Worm (Caenorhabditis elegans): ENCODE results near the gene srm-3.

DNA sequence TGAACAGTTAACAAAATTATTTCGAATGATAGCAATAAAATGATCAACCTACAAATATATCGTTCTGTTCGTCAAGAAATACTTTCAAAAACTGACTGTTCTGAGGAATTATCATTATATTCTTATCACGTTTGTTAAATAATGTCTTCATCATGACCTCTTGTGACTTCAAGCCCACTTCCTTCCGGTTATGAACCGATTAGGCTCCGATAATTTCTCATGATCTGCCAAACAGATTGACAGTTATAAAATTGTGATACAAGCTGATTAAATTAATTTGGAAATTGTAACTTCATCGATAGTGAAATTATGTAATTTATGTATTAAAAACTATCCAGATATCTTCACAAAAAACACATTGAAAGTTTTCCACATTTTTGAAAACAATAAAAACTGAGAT is 32.1 kb downstream of the srm-3 start, which contains the start of gene ins-8:
- no peak for TF ChIP-seq nhr-11 (tag; optimal IDR thresholded peaks at IDR 0.05)
- TF ChIP-seq skn-1 (tag; optimal IDR thresholded peaks at IDR 0.05): no peak
- no peak for TF ChIP-seq nhr-12 (tag; optimal IDR thresholded peaks at IDR 0.05)
- no peak for TF ChIP-seq elt-3 (tag; optimal IDR thresholded peaks at IDR 0.05)
- TF ChIP-seq zag-1 (tag; optimal IDR thresholded peaks at IDR 0.05): no peak
- TF ChIP-seq ama-1 (optimal IDR thresholded peaks at IDR 0.05): no peak
- no peak for TF ChIP-seq unc-39 (tag; optimal IDR thresholded peaks at IDR 0.05)
- TF ChIP-seq nhr-129 (tag; optimal IDR thresholded peaks at IDR 0.05): no peak

Data from whole organism, L2 larva.